Worm (Caenorhabditis elegans): Measurements from ENCODE around the gene nmur-3.

ce11 chrX:4478503-4478902 is 12.2 kb downstream of the nmur-3 start:
- no peak for TF ChIP-seq dao-5 (tag; optimal IDR thresholded peaks at IDR 0.05)
- no peak for TF ChIP-seq W03F9.2 (tag; optimal IDR thresholded peaks at IDR 0.05)

Data from whole organism, L4/young adult.